Worm (Caenorhabditis elegans) whole organism, mixed stage, embryonic: Measurements from ENCODE around the gene F11C1.10.
A peak's percentile ranks its signal among the peaks of the same experiment; 100 is the strongest.

Source experiments
- M03D4.4 ChIP-seq: sonication (generic microtip); optimal IDR thresholded peaks from 2 replicates; lab custom pipeline; 2017; ENCODE audit warnings: mild to moderate bottlenecking, missing genetic modification characterization, missing compliant biosample characterization
- blmp-1 ChIP-seq: fragments of 150-350 bp; optimal IDR thresholded peaks from 2 replicates; lab custom pipeline; 2014; ENCODE audit warnings: missing biosample characterization, missing genetic modification characterization
- ceh-39 ChIP-seq: fragments of 150-350 bp; optimal IDR thresholded peaks from 2 replicates; lab custom pipeline; 2014; ENCODE audit warnings: missing biosample characterization, missing genetic modification characterization
- ceh-43 ChIP-seq: fragments of 200-800 bp; sonication (Bioruptor generic); optimal IDR thresholded peaks from 2 replicates; lab custom pipeline; 2018; ENCODE audit warnings: mild to moderate bottlenecking, missing genetic modification characterization, moderate library complexity, missing compliant biosample characterization
- ceh-83 ChIP-seq: fragments of 200-800 bp; sonication (Bioruptor generic); optimal IDR thresholded peaks from 2 replicates; lab custom pipeline; 2018; ENCODE audit warnings: mild to moderate bottlenecking, missing genetic modification characterization, missing compliant biosample characterization
- ces-1 ChIP-seq: fragments of 150-350 bp; optimal IDR thresholded peaks from 2 replicates; lab custom pipeline; 2014; ENCODE audit warnings: missing biosample characterization, missing genetic modification reagents, missing genetic modification characterization
- cnd-1 ChIP-seq: fragments of 200-800 bp; sonication (Bioruptor generic); optimal IDR thresholded peaks from 2 replicates; lab custom pipeline; 2018; ENCODE audit warnings: mild to moderate bottlenecking, missing genetic modification characterization, missing compliant biosample characterization
- drap-1 ChIP-seq: fragments of 200-800 bp; sonication (Bioruptor generic); optimal IDR thresholded peaks from 3 replicates; lab custom pipeline; 2018; ENCODE audit warnings: mild to moderate bottlenecking, missing genetic modification characterization, missing compliant biosample characterization
- elt-1 ChIP-seq: sonication (generic microtip); optimal IDR thresholded peaks from 2 replicates; lab custom pipeline; 2017; ENCODE audit warnings: missing genetic modification characterization, mild to moderate bottlenecking, missing compliant biosample characterization, antibody characterized with exemption, moderate library complexity, borderline replicate concordance; ENCODE audit not compliant: insufficient read depth
- elt-3 ChIP-seq: fragments of 150-350 bp; optimal IDR thresholded peaks from 2 replicates; lab custom pipeline; 2014; ENCODE audit warnings: missing biosample characterization, missing genetic modification characterization
- flh-1 ChIP-seq: fragments of 200-800 bp; sonication (Bioruptor generic); optimal IDR thresholded peaks from 2 replicates; lab custom pipeline; 2018; ENCODE audit warnings: mild to moderate bottlenecking, missing genetic modification characterization, moderate library complexity, missing compliant biosample characterization
- ham-2 ChIP-seq: fragments of 200-800 bp; sonication (Bioruptor generic); optimal IDR thresholded peaks from 2 replicates; lab custom pipeline; 2018; ENCODE audit warnings: mild to moderate bottlenecking, missing genetic modification characterization, missing compliant biosample characterization
- hlh-1 ChIP-seq: fragments of 150-350 bp; optimal IDR thresholded peaks from 2 replicates; lab custom pipeline; 2014; ENCODE audit warnings: missing biosample characterization, missing genetic modification reagents, missing genetic modification characterization
- lin-13 ChIP-seq: fragments of 150-350 bp; optimal IDR thresholded peaks from 2 replicates; lab custom pipeline; 2014; ENCODE audit warnings: missing biosample characterization, missing genetic modification characterization
- lin-32 ChIP-seq: fragments of 200-800 bp; sonication (Bioruptor generic); optimal IDR thresholded peaks from 2 replicates; lab custom pipeline; 2018; ENCODE audit warnings: mild to moderate bottlenecking, missing genetic modification characterization, missing compliant biosample characterization
- lsy-2 ChIP-seq: fragments of 150-350 bp; optimal IDR thresholded peaks from 2 replicates; lab custom pipeline; 2014; ENCODE audit warnings: missing biosample characterization, missing genetic modification characterization
- mab-5 ChIP-seq: fragments of 150-350 bp; optimal IDR thresholded peaks from 2 replicates; lab custom pipeline; 2014; ENCODE audit warnings: missing biosample characterization, missing genetic modification characterization
- mep-1 ChIP-seq: fragments of 150-350 bp; optimal IDR thresholded peaks from 2 replicates; lab custom pipeline; 2017; ENCODE audit warnings: missing biosample characterization, missing genetic modification reagents, missing genetic modification characterization, inconsistent platforms
- mls-2 ChIP-seq: sonication (generic microtip); optimal IDR thresholded peaks from 2 replicates; lab custom pipeline; 2016; ENCODE audit warnings: mild to moderate bottlenecking, missing genetic modification characterization, moderate library complexity, missing compliant biosample characterization
- nhr-12 ChIP-seq: fragments of 150-350 bp; optimal IDR thresholded peaks from 2 replicates; lab custom pipeline; 2014; ENCODE audit warnings: missing biosample characterization, missing genetic modification characterization
- nhr-2 ChIP-seq: fragments of 150-350 bp; optimal IDR thresholded peaks from 2 replicates; lab custom pipeline; 2014; ENCODE audit warnings: missing biosample characterization, missing genetic modification characterization
- nhr-237 ChIP-seq: fragments of 150-350 bp; optimal IDR thresholded peaks from 2 replicates; lab custom pipeline; 2014; ENCODE audit warnings: missing biosample characterization, missing genetic modification characterization
- nhr-76 ChIP-seq: sonication (generic microtip); optimal IDR thresholded peaks from 2 replicates; lab custom pipeline; 2017; ENCODE audit warnings: missing biosample characterization, missing genetic modification characterization
- pha-4 ChIP-seq: fragments of 150-350 bp; optimal IDR thresholded peaks from 2 replicates; lab custom pipeline; 2018; ENCODE audit warnings: missing biosample characterization, missing genetic modification reagents, missing genetic modification characterization
- sem-2 ChIP-seq: fragments of 200-800 bp; sonication (Bioruptor generic); optimal IDR thresholded peaks from 2 replicates; lab custom pipeline; 2018; ENCODE audit warnings: mild to moderate bottlenecking, missing genetic modification characterization, missing compliant biosample characterization
- snpc-4 ChIP-seq: fragments of 150-350 bp; optimal IDR thresholded peaks from 2 replicates; lab custom pipeline; 2014; ENCODE audit warnings: missing biosample characterization, missing genetic modification characterization
- sptf-1 ChIP-seq: sonication (generic microtip); optimal IDR thresholded peaks from 2 replicates; lab custom pipeline; 2017; ENCODE audit warnings: mild to moderate bottlenecking, missing genetic modification characterization, moderate library complexity, missing compliant biosample characterization
- tbx-8 ChIP-seq: fragments of 200-800 bp; sonication (Bioruptor generic); optimal IDR thresholded peaks from 2 replicates; lab custom pipeline; 2018; ENCODE audit warnings: mild to moderate bottlenecking, missing genetic modification characterization, moderate library complexity, missing compliant biosample characterization
- unc-120 ChIP-seq: sonication (generic microtip); optimal IDR thresholded peaks from 2 replicates; lab custom pipeline; 2017; ENCODE audit warnings: missing genetic modification characterization, missing compliant biosample characterization; ENCODE audit not compliant: poor library complexity, severe bottlenecking
- unc-39 ChIP-seq: fragments of 150-350 bp; optimal IDR thresholded peaks from 2 replicates; lab custom pipeline; 2014; ENCODE audit warnings: missing biosample characterization, missing genetic modification characterization
- unc-62 ChIP-seq: fragments of 150-350 bp; optimal IDR thresholded peaks from 2 replicates; lab custom pipeline; 2014; ENCODE audit warnings: missing biosample characterization, missing genetic modification reagents, missing genetic modification characterization
- zip-8 ChIP-seq: fragments of 150-350 bp; optimal IDR thresholded peaks from 2 replicates; lab custom pipeline; 2014; ENCODE audit warnings: missing biosample characterization, missing genetic modification characterization
- ztf-11 ChIP-seq: fragments of 150-350 bp; optimal IDR thresholded peaks from 2 replicates; lab custom pipeline; 2014; ENCODE audit warnings: missing biosample characterization, missing genetic modification characterization

Gene F11C1.10

ce11 chrX:12977451-12977850, 569 bp downstream of the F11C1.10 start, which contains the start of gene F11C1.9:
Gene F11C1.9, minus strand, starts transcription at chrX:12977551.
- TF ChIP-seq unc-62 (GFP tag; lab: Kevin White, UChicago) (no peak), elt-1 (tag; lab: Kevin White, UChicago) (no peak), ztf-11 (no peak), lin-13 (tag; lab: Kevin White, UChicago) (no peak), ceh-39 (tag; lab: Kevin White, UChicago) (no peak), mep-1 (no peak), nhr-76 (tag; lab: Kevin White, UChicago) (no peak)

ce11 chrX:12978569-12978968, 1.7 kb downstream of the F11C1.10 start:
- TF ChIP-seq blmp-1 (tag; lab: Kevin White, UChicago): no peak
- TF ChIP-seq M03D4.4 (tag; lab: Kevin White, UChicago): no peak
- TF ChIP-seq pha-4: no peak
- no peak for TF ChIP-seq elt-3 (tag; lab: Kevin White, UChicago)
- TF ChIP-seq mls-2 (tag; lab: Kevin White, UChicago): no peak
- no peak for TF ChIP-seq ces-1
- TF ChIP-seq ham-2 (GFP tag; lab: Kevin White, UChicago): no peak
- no peak for TF ChIP-seq hlh-1
- no peak for TF ChIP-seq elt-1 (tag; lab: Kevin White, UChicago)
- no peak for TF ChIP-seq lsy-2 (tag; lab: Kevin White, UChicago)

- no peak for TF ChIP-seq nhr-76 (tag; lab: Kevin White, UChicago)
- no peak for TF ChIP-seq nhr-2
These were observed 2.9 kb downstream of the F11C1.10 start for ce11 chrX:12979747-12980146.

- TF ChIP-seq elt-1 (tag; lab: Kevin White, UChicago) (no peak), mls-2 (tag; lab: Kevin White, UChicago) (no peak), sem-2 (GFP tag; lab: Kevin White, UChicago) (no peak)
- TF ChIP-seq, all 35 proteins: peak for 0
These were observed 4.5 kb downstream of the F11C1.10 start, which contains the start of gene scav-4 for ce11 chrX:12981393-12981792. Gene scav-4, plus strand, starts transcription at chrX:12981775.

- TF ChIP-seq nhr-2 (no peak), elt-3 (tag; lab: Kevin White, UChicago) (no peak), ceh-39 (tag; lab: Kevin White, UChicago) (no peak), unc-62 (GFP tag; lab: Kevin White, UChicago) (no peak), ceh-43 (GFP tag; lab: Kevin White, UChicago) (no peak), pha-4 (no peak), lsy-2 (tag; lab: Kevin White, UChicago) (no peak), nhr-237 (tag; lab: Kevin White, UChicago) (no peak), nhr-12 (tag; lab: Kevin White, UChicago) (no peak), cnd-1 (tag; lab: Kevin White, UChicago) (no peak), elt-1 (tag; lab: Kevin White, UChicago) (no peak), blmp-1 (tag; lab: Kevin White, UChicago) (no peak), nhr-76 (tag; lab: Kevin White, UChicago) (no peak), mep-1 (no peak), unc-120 (tag; lab: Kevin White, UChicago) (no peak), flh-1 (GFP tag; lab: Kevin White, UChicago) (no peak), ceh-83 (GFP tag; lab: Kevin White, UChicago) (no peak)
These were observed 5.8 kb downstream of the F11C1.10 start for ce11 chrX:12982725-12983124.

ce11 chrX:12987119-12987518, 10.2 kb downstream of the F11C1.10 start, which contains the start of gene mff-1:
Gene mff-1, minus strand, starts transcription at chrX:12987219.
- TF ChIP-seq pha-4 (no peak), nhr-2 (peak; percentile 87)

ce11 chrX:12989205-12989604, 12.3 kb downstream of the F11C1.10 start, which contains the start of gene F11C1.7:
Gene F11C1.7, plus strand, starts transcription at chrX:12989344.
- TF ChIP-seq mep-1 (peak; percentile 38), nhr-2 (no peak), lin-13 (tag; lab: Kevin White, UChicago) (no peak), lin-32 (GFP tag; lab: Kevin White, UChicago) (no peak), zip-8 (tag; lab: Kevin White, UChicago) (no peak), unc-62 (GFP tag; lab: Kevin White, UChicago) (no peak), nhr-12 (tag; lab: Kevin White, UChicago) (no peak), unc-120 (tag; lab: Kevin White, UChicago) (peak; percentile 70), flh-1 (GFP tag; lab: Kevin White, UChicago) (no peak), unc-39 (tag; lab: Kevin White, UChicago) (no peak), sptf-1 (tag; lab: Kevin White, UChicago) (no peak), ceh-43 (GFP tag; lab: Kevin White, UChicago) (no peak), elt-1 (tag; lab: Kevin White, UChicago) (no peak), drap-1 (GFP tag; lab: Kevin White, UChicago) (no peak), cnd-1 (tag; lab: Kevin White, UChicago) (no peak), pha-4 (peak; percentile 6), nhr-237 (tag; lab: Kevin White, UChicago) (no peak), tbx-8 (GFP tag; lab: Kevin White, UChicago) (no peak), mls-2 (tag; lab: Kevin White, UChicago) (no peak), ceh-39 (tag; lab: Kevin White, UChicago) (peak; percentile 63), mab-5 (no peak), snpc-4 (tag; lab: Kevin White, UChicago) (no peak), ceh-83 (GFP tag; lab: Kevin White, UChicago) (no peak)
